Worm (Caenorhabditis elegans): Measurements from ENCODE around the gene str-205.

ce11 chrV:4890781-4891180 lies 39.0 kb downstream of the str-205 start:
- no peak for TF ChIP-seq him-1 (tag; optimal IDR thresholded peaks at IDR 0.05)
- TF ChIP-seq dao-5 (tag; optimal IDR thresholded peaks at IDR 0.05): no peak
